Fruit fly (Drosophila melanogaster) whole organism, embryonic: ENCODE measurements around the gene gish.

Source experiments
- CG11696 ChIP-seq: fragments of 200-800 bp; sonication (Bioruptor generic); IDR thresholded peaks from 2 replicates; pipeline ENCODE4 v1.3.6; 2022; ENCODE audit warnings: missing biosample characterization, missing genetic modification characterization
- p53 ChIP-seq: fragments of 200-800 bp; sonication (Bioruptor generic); optimal IDR thresholded peaks from 2 replicates; lab custom pipeline; 2016; ENCODE audit warnings: missing biosample characterization, missing genetic modification characterization

DNA sequence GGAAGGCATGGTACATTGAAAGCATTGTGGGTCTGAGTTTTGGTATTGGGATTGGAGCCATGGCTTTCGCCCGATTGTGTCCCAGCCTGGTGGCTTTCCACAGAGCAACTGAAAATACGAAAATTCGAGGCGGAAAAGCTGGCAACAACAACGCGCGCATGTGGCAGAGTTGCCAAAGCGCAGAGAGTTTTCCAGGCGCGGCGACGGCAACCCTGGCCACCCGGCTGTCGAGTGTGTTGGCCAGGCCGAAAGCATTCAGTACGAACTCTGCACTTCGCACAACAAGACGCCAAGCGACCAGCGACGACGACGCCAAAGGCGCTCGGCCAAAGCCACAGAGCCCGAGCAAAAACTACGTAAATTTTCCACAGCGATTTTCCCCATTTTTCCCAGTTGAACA, 46.5 kb upstream of the gish start:
- TF ChIP-seq p53 (GFP tag; lab: Kevin White, UChicago) = no peak
- no peak for TF ChIP-seq CG11696 (GFP tag; lab: Robert Waterston, UW)
